Worm (Caenorhabditis elegans): ENCODE data around the gene sulp-8.

Gene sulp-8

DNA sequence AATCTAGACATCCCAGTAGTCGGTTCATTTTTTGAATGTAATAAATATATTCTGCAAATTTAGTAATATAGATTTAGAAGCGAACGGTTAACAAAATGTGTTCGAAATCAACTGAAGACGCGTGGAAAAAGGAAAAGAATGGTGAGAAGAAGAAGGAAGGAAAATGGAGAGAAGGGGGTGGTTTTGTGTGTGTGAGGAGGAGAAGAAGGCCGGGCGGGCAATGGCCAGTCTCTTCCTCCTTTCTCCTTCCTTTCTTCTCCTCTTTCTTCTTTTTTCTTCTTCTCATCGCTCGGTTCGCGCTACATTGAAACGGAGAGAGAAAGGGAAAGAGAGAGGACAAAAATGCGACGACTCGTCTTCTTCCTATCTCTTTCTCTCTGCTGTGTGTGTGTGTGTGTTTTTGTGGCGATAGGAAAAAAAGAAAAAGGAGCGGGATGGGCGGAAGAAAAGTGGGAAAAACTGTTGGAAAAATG is 18.7 kb upstream of the sulp-8 start, which contains the start of gene ztf-9 (continued):
- TF ChIP-seq nhr-6 (tag; optimal IDR thresholded peaks at IDR 0.05) = no peak
- no peak for TF ChIP-seq spr-3 (GFP tag; optimal IDR thresholded peaks at IDR 0.05)
- no peak for TF ChIP-seq ZK337.2 (GFP tag; IDR thresholded peaks at IDR 0.05)
- TF ChIP-seq set-16 (GFP tag; IDR thresholded peaks at IDR 0.05) = peak; percentile 81; the same call in 1 of the 2 replicates
- no peak for TF ChIP-seq ama-1 (optimal IDR thresholded peaks at IDR 0.05)
- no peak for TF ChIP-seq lin-1 (GFP tag; IDR thresholded peaks at IDR 0.05)
- TF ChIP-seq dmd-6 (GFP tag; IDR thresholded peaks at IDR 0.05) = peak; percentile 46; the same call in 1 of the 2 replicates
- no peak for TF ChIP-seq R02D3.7 (tag; optimal IDR thresholded peaks at IDR 0.05)
- TF ChIP-seq lir-3 (tag; optimal IDR thresholded peaks at IDR 0.05) = no peak
- no peak for TF ChIP-seq nhr-10 (tag; optimal IDR thresholded peaks at IDR 0.05)
- no peak for TF ChIP-seq lin-15B (tag; optimal IDR thresholded peaks at IDR 0.05)
- TF ChIP-seq fkh-10 (GFP tag; optimal IDR thresholded peaks at IDR 0.05) = peak; percentile 13
- TF ChIP-seq daf-8 (GFP tag; IDR thresholded peaks at IDR 0.05) = no peak
- TF ChIP-seq unc-39 (tag; optimal IDR thresholded peaks at IDR 0.05) = no peak
- no peak for TF ChIP-seq madf-9 (GFP tag; conservative IDR thresholded peaks at IDR 0.05)
- TF ChIP-seq nhr-237 (tag; optimal IDR thresholded peaks at IDR 0.05) = no peak
- no peak for TF ChIP-seq zip-2 (tag; optimal IDR thresholded peaks at IDR 0.05)
- TF ChIP-seq ceh-44 (GFP tag; IDR thresholded peaks at IDR 0.05) = no peak
- TF ChIP-seq ceh-32 (tag; optimal IDR thresholded peaks at IDR 0.05; ENCODE audit: poor library complexity) = no peak
- TF ChIP-seq nhr-77 (tag; optimal IDR thresholded peaks at IDR 0.05) = peak; percentile 64
- TF ChIP-seq attf-4 (tag; optimal IDR thresholded peaks at IDR 0.05) = no peak
- no peak for TF ChIP-seq F49E8.2 (tag; optimal IDR thresholded peaks at IDR 0.05; ENCODE audit: borderline replicate concordance)
- TF ChIP-seq tra-1 (GFP tag; IDR thresholded peaks at IDR 0.05) = no peak
- peak in 1 of 2 experiments; percentile 34 for TF ChIP-seq mdl-1 (tag; optimal IDR thresholded peaks at IDR 0.05)
- no peak for TF ChIP-seq aha-1 (tag)
- TF ChIP-seq egl-43 (GFP tag; IDR thresholded peaks at IDR 0.05) = no peak
- no peak for TF ChIP-seq mxl-2 (GFP tag; conservative IDR thresholded peaks at IDR 0.05)
- no peak for TF ChIP-seq zfp-3 (GFP tag; conservative IDR thresholded peaks at IDR 0.05)
- TF ChIP-seq lin-38 (GFP tag; IDR thresholded peaks at IDR 0.05) = no peak; the same call in 1 of the 2 replicates
- no peak for TF ChIP-seq aly-2 (tag; optimal IDR thresholded peaks at IDR 0.05)
- no peak for TF ChIP-seq Y105C5A.15 (GFP tag; IDR thresholded peaks at IDR 0.05)
- no peak for TF ChIP-seq nhr-48 (tag; optimal IDR thresholded peaks at IDR 0.05)
- TF ChIP-seq nhr-111 (GFP tag; optimal IDR thresholded peaks at IDR 0.05) = no peak
- no peak for TF ChIP-seq D1046.2 (GFP tag; IDR thresholded peaks at IDR 0.05)
- TF ChIP-seq nhr-76 (tag; optimal IDR thresholded peaks at IDR 0.05) = no peak
- TF ChIP-seq zfp-2 (tag; optimal IDR thresholded peaks at IDR 0.05) = no peak
- no peak for TF ChIP-seq T26A8.4 (GFP tag; IDR thresholded peaks at IDR 0.05)
- no peak for TF ChIP-seq ceh-28 (tag; optimal IDR thresholded peaks at IDR 0.05)
- TF ChIP-seq nhr-102 (tag; optimal IDR thresholded peaks at IDR 0.05) = no peak
- no peak for TF ChIP-seq skn-1 (tag; optimal IDR thresholded peaks at IDR 0.05)
- TF ChIP-seq nhr-28 (tag; optimal IDR thresholded peaks at IDR 0.05) = peak; percentile 79
- no peak for TF ChIP-seq sdz-12 (GFP tag; optimal IDR thresholded peaks at IDR 0.05)
- TF ChIP-seq lim-7 (GFP tag; IDR thresholded peaks at IDR 0.05) = no peak
- TF ChIP-seq mdt-29 (GFP tag; IDR thresholded peaks at IDR 0.05) = no peak
- peak; percentile 44 for TF ChIP-seq lin-13 (GFP tag; optimal IDR thresholded peaks at IDR 0.05)
- no peak for TF ChIP-seq hlh-30 (tag; optimal IDR thresholded peaks at IDR 0.05; ENCODE audit: insufficient read depth)
- no peak for TF ChIP-seq arid-1 (GFP tag; conservative IDR thresholded peaks at IDR 0.05)
- no peak for TF ChIP-seq nhr-42 (GFP tag; IDR thresholded peaks at IDR 0.05)
- no peak for TF ChIP-seq T20F7.1 (GFP tag; optimal IDR thresholded peaks at IDR 0.05)
- peak; percentile 83 for TF ChIP-seq hmg-1.1 (GFP tag; IDR thresholded peaks at IDR 0.05)
- no peak for TF ChIP-seq fos-1 (tag; optimal IDR thresholded peaks at IDR 0.05)
- no peak for TF ChIP-seq snpc-4 (tag; optimal IDR thresholded peaks at IDR 0.05)
- TF ChIP-seq vab-7 (GFP tag; IDR thresholded peaks at IDR 0.05) = no peak
